Worm (Caenorhabditis elegans) whole organism, L3 larva: ENCODE data around the gene fbxa-172.

Experiments
- R02D3.7 ChIP-seq: fragments of 150-350 bp; optimal IDR thresholded peaks from 2 replicates; lab custom pipeline; 2014; ENCODE audit warnings: missing biosample characterization, missing genetic modification characterization
- ZK546.5 ChIP-seq: sonication (generic microtip); optimal IDR thresholded peaks from 2 replicates; lab custom pipeline; 2017; ENCODE audit warnings: missing biosample characterization, missing genetic modification characterization
- ceh-28 ChIP-seq: fragments of 150-350 bp; optimal IDR thresholded peaks from 2 replicates; lab custom pipeline; 2014; ENCODE audit warnings: missing biosample characterization, missing genetic modification reagents, missing genetic modification characterization
- ceh-82 ChIP-seq: fragments of 150-350 bp; optimal IDR thresholded peaks from 2 replicates; lab custom pipeline; 2014; ENCODE audit warnings: missing biosample characterization, missing genetic modification characterization
- elt-3 ChIP-seq, 3 experiments: fragments of 150-350 bp in 1 of 3; sonication (generic microtip) in 2 of 3; optimal IDR thresholded peaks; 2 replicates in 2 of 3; 4 replicates in 1 of 3; lab custom pipeline; 2014 to 2017; ENCODE audit warnings: missing biosample characterization in 3 of 3, missing genetic modification characterization in 3 of 3
- fkh-2 ChIP-seq: fragments of 150-350 bp; optimal IDR thresholded peaks from 2 replicates; lab custom pipeline; 2014; ENCODE audit warnings: missing biosample characterization, missing genetic modification reagents, missing genetic modification characterization
- nhr-77 ChIP-seq: fragments of 150-350 bp; optimal IDR thresholded peaks from 2 replicates; lab custom pipeline; 2014; ENCODE audit warnings: missing biosample characterization, missing genetic modification characterization
- skn-1 ChIP-seq: fragments of 150-350 bp; optimal IDR thresholded peaks from 2 replicates; lab custom pipeline; 2014; ENCODE audit warnings: missing biosample characterization, missing genetic modification characterization
- zag-1 ChIP-seq: fragments of 150-350 bp; optimal IDR thresholded peaks from 2 replicates; lab custom pipeline; 2014; ENCODE audit warnings: missing biosample characterization, missing genetic modification characterization

DNA sequence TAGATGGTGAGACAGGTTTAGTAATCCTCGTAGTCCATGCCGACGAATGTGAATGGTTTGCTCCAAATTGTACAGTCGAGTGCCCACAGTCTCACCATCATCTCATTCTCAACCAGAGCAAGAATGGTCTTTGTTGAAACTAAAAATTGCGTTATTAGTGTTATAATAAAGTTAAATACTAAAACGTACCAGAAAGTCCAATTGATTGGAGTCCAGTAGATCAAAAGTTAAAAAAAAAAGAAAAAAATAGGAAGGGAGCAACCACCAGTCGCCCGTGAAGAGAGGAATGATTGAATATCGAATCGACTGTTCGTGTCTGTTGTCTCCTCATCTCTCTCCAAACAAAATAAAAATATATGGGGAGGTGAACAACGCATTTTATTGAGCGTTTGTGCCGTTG lies 28.6 kb upstream of the fbxa-172 start, which contains the start of gene C18D4.12:
- TF ChIP-seq ceh-82 (tag; lab: Kevin White, UChicago) = no peak
- TF ChIP-seq R02D3.7 (tag; lab: Kevin White, UChicago) = no peak
- TF ChIP-seq nhr-77 (tag; lab: Kevin White, UChicago) = no peak
- no peak for TF ChIP-seq ZK546.5 (tag; lab: Kevin White, UChicago)
- no peak for TF ChIP-seq ceh-28 (tag; lab: Kevin White, UChicago)
- no peak for TF ChIP-seq elt-3 (tag; optimal IDR thresholded peaks at IDR 0.05; lab: Kevin White, UChicago)
- no peak for TF ChIP-seq skn-1
- TF ChIP-seq zag-1 = no peak
- TF ChIP-seq fkh-2 (tag; lab: Kevin White, UChicago) = no peak
